Worm (Caenorhabditis elegans) whole organism, L1 larva: Measurements from ENCODE around the gene rme-4.

Experiments
- ceh-90 ChIP-seq: sonication (generic microtip); optimal IDR thresholded peaks from 2 replicates; lab custom pipeline; 2016; ENCODE audit warnings: missing genetic modification characterization, missing compliant biosample characterization
- lin-13 ChIP-seq: fragments of 150-350 bp; optimal IDR thresholded peaks from 2 replicates; lab custom pipeline; 2014; ENCODE audit warnings: missing biosample characterization, missing genetic modification reagents, missing genetic modification characterization
- nhr-19 ChIP-seq: fragments of 200-800 bp; sonication (Bioruptor generic); conservative IDR thresholded peaks from 2 replicates; pipeline ENCODE4 v1.3.6; 2022; ENCODE audit warnings: missing genetic modification characterization, missing compliant biosample characterization
- nhr-71 ChIP-seq: sonication (generic microtip); optimal IDR thresholded peaks from 2 replicates; lab custom pipeline; 2016; ENCODE audit warnings: mild to moderate bottlenecking, missing genetic modification characterization, moderate library complexity, missing compliant biosample characterization

- TF ChIP-seq lin-13 (GFP tag; lab: Kevin White, UChicago): no peak
- TF ChIP-seq nhr-19 (GFP tag; lab: Robert Waterston, UW): no peak
- no peak for TF ChIP-seq nhr-71 (tag; lab: Kevin White, UChicago)
- no peak for TF ChIP-seq ceh-90 (tag; lab: Kevin White, UChicago)
Measured at ce11 chrX:10392792-10393191, 13.1 kb upstream of the rme-4 start.
